Worm (Caenorhabditis elegans) whole organism, L4 larva: Measurements from ENCODE around the gene hlh-3.

Experiments used
- R02D3.7 ChIP-seq: fragments of 150-350 bp; sonication (generic microtip); optimal IDR thresholded peaks from 3 replicates; lab custom pipeline; 2014; ENCODE audit warnings: missing biosample characterization, missing genetic modification characterization
- Y75B8A.6 ChIP-seq: fragments of 200-800 bp; sonication (Bioruptor generic); IDR thresholded peaks from 2 replicates; pipeline ENCODE4 v1.3.6; 2022; ENCODE audit warnings: missing genetic modification reagents, missing genetic modification characterization, missing compliant biosample characterization
- egl-27 ChIP-seq: sonication (generic microtip); optimal IDR thresholded peaks from 3 replicates; lab custom pipeline; 2017; ENCODE audit warnings: missing biosample characterization, missing genetic modification reagents, missing genetic modification characterization
- gei-8 ChIP-seq: fragments of 200-800 bp; sonication (Bioruptor generic); optimal IDR thresholded peaks from 2 replicates; lab custom pipeline; 2018; ENCODE audit warnings: mild to moderate bottlenecking, missing genetic modification characterization, missing compliant biosample characterization
- lin-15B ChIP-seq: fragments of 150-350 bp; sonication (generic microtip); optimal IDR thresholded peaks from 3 replicates; lab custom pipeline; 2014; ENCODE audit warnings: missing biosample characterization, missing genetic modification characterization
- lin-39 ChIP-seq: fragments of 150-350 bp; optimal IDR thresholded peaks from 2 replicates; lab custom pipeline; 2014; ENCODE audit warnings: missing biosample characterization, missing genetic modification reagents, missing genetic modification characterization
- lsy-2 ChIP-seq, 2 experiments: fragments of 150-350 bp in 1 of 2; sonication (generic microtip) in 1 of 2; optimal IDR thresholded peaks; 2 replicates each; lab custom pipeline; 2014 to 2017; ENCODE audit warnings: missing biosample characterization in 2 of 2, missing genetic modification characterization in 2 of 2
- nhr-11 ChIP-seq: fragments of 150-350 bp; optimal IDR thresholded peaks from 2 replicates; lab custom pipeline; 2014; ENCODE audit warnings: missing biosample characterization, missing genetic modification characterization
- nhr-25 ChIP-seq: sonication (generic microtip); optimal IDR thresholded peaks from 2 replicates; lab custom pipeline; 2017; ENCODE audit warnings: missing genetic modification characterization, mild to moderate bottlenecking, missing compliant biosample characterization, antibody characterized with exemption, moderate library complexity, borderline replicate concordance; ENCODE audit not compliant: insufficient read depth

- TF ChIP-seq lsy-2 (tag; optimal IDR thresholded peaks at IDR 0.05; lab: Kevin White, UChicago) (no peak), egl-27 (tag; lab: Kevin White, UChicago) (no peak), nhr-11 (no peak), R02D3.7 (tag; lab: Kevin White, UChicago) (no peak), gei-8 (GFP tag; lab: Kevin White, UChicago) (no peak), Y75B8A.6 (GFP tag; lab: Robert Waterston, UW) (no peak), lin-15B (tag; lab: Kevin White, UChicago) (no peak), lin-39 (tag; lab: Kevin White, UChicago) (no peak), nhr-25 (tag; lab: Kevin White, UChicago) (no peak)
Observed at ce11 chrII:9074492-9074891, 11.9 kb upstream of the hlh-3 start.
